Fruit fly (Drosophila melanogaster): ENCODE results near the gene CCT6.

Gene CCT6

DNA sequence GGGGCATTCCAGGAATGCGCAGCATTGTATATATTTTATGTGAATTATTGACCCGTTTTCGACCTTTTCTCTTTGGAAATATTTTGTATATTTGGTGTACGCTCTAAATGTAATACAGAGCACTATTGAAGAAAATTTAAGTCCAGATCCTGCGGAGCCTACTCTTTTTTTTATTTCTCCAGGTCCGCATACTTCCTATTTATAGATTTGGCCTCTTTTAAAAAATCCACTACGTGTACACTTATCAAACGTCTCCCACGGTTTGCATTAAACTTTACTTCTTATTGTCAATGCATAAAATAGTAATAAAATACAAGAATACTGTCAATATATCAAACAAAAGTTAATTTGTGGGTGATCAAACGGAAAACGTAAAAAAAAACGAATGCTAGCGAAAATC, 37.2 kb downstream of the CCT6 start, which contains the start of gene Efhc1.1:
Gene Efhc1.1 (minus strand): TSS at position 101 of the 400 bp plus-strand sequence.
- TF ChIP-seq CG10631 (GFP tag; optimal IDR thresholded peaks at IDR 0.05) (no peak), CG6163 (GFP tag; IDR thresholded peaks at IDR 0.05) (no peak), Sox15 (GFP tag; optimal IDR thresholded peaks at IDR 0.05) (no peak), CG16779 (tag; optimal IDR thresholded peaks at IDR 0.05) (no peak), Eip78C (GFP tag) (no peak), achi (GFP tag; optimal IDR thresholded peaks at IDR 0.05) (no peak), CG6792 (GFP tag; optimal IDR thresholded peaks at IDR 0.05) (no peak), CG31627 (GFP tag; optimal IDR thresholded peaks at IDR 0.05) (no peak), Smox (GFP tag; optimal IDR thresholded peaks at IDR 0.05) (no peak), topi (GFP tag; optimal IDR thresholded peaks at IDR 0.05) (no peak), Blimp-1 (GFP tag; optimal IDR thresholded peaks at IDR 0.05) (no peak), Lpt (GFP tag; optimal IDR thresholded peaks at IDR 0.05) (no peak), Hr38 (GFP tag; optimal IDR thresholded peaks at IDR 0.05) (no peak)

DNA sequence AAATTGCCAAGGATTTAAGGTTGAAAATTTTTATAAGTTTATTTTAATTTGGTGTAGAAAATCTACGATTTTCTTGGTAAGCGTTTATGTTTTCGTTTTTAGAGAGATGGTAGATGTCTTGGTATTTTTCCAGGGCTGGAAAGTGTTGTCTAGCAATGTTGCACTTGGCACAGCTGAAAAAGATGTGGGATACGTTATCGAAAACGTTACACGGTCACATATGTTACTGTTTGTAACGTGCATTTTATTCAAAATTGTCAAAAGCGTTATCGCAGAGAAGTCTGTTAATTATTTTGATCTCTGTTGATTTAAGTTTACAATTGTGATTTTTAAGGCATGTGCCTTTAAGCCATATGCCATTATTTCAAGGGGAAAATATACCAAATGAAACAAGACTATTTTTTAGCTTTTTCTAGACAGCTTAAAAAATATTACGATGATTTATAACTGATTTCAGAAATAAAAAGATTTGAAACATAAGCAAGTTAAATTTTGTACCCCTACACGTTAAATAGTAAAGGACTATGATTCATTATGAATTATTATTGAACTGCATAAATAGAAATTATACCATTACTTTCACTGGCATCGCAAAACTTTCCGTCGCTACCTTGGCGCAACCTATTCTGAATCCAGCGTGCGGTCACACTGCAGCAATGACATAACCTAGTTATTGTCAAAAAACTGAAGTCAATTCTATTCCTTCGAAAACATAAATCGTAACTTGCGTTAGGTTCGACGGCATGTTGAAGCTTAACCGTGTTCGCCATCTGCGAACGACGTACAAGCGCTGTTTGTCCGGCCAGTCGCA, 39.2 kb downstream of the CCT6 start, which contains the start of the genes Paf-AHalpha and mRpS30:
Gene Paf-AHalpha (minus strand): TSS at position 155 of the 811 bp plus-strand sequence.
Gene mRpS30 (plus strand): TSS at position 619 of the 811 bp plus-strand sequence.
- TF ChIP-seq dsx (GFP tag; optimal IDR thresholded peaks at IDR 0.05; ENCODE audit: poor library complexity, severe bottlenecking): no peak
- no peak for TF ChIP-seq CG15336 (GFP tag; IDR thresholded peaks at IDR 0.05)
- TF ChIP-seq CG8119 (GFP tag; IDR thresholded peaks at IDR 0.05): no peak
- TF ChIP-seq CG10631 (GFP tag; optimal IDR thresholded peaks at IDR 0.05): no peak
- TF ChIP-seq lz (GFP tag; optimal IDR thresholded peaks at IDR 0.05): no peak
- no peak for TF ChIP-seq CG11762 (GFP tag; optimal IDR thresholded peaks at IDR 0.05; ENCODE audit: insufficient read depth)
- TF ChIP-seq CG7368 (GFP tag; optimal IDR thresholded peaks at IDR 0.05): no peak
- no peak for TF ChIP-seq Gug (GFP tag; IDR thresholded peaks at IDR 0.05)
- TF ChIP-seq vri (GFP tag; optimal IDR thresholded peaks at IDR 0.05): peak; percentile 94
- TF ChIP-seq CG3032 (tag; optimal IDR thresholded peaks at IDR 0.05): no peak
- peak; percentile 80 for TF ChIP-seq Blimp-1 (GFP tag; optimal IDR thresholded peaks at IDR 0.05)
- no peak for TF ChIP-seq CG6854 (GFP tag; optimal IDR thresholded peaks at IDR 0.05)
- no peak for TF ChIP-seq CG8632 (GFP tag; optimal IDR thresholded peaks at IDR 0.05)
- no peak for TF ChIP-seq fd59A (GFP tag; optimal IDR thresholded peaks at IDR 0.05)
- TF ChIP-seq CG1621 (tag; optimal IDR thresholded peaks at IDR 0.05): no peak
- TF ChIP-seq achi (GFP tag; optimal IDR thresholded peaks at IDR 0.05): peak; percentile 25
- peak; percentile 9 for TF ChIP-seq esn (GFP tag; optimal IDR thresholded peaks at IDR 0.05)
- no peak for TF ChIP-seq OdsH (GFP tag; optimal IDR thresholded peaks at IDR 0.05)
- no peak for TF ChIP-seq CG4318 (GFP tag; optimal IDR thresholded peaks at IDR 0.05)
- no peak for TF ChIP-seq Lpt (GFP tag; optimal IDR thresholded peaks at IDR 0.05)

- TF ChIP-seq Ets96B (tag; optimal IDR thresholded peaks at IDR 0.05) (no peak), CG1621 (tag; optimal IDR thresholded peaks at IDR 0.05) (peak; percentile 11)
These were observed 39.8 kb downstream of the CCT6 start for dm6 chrX:15786242-15786641.

DNA sequence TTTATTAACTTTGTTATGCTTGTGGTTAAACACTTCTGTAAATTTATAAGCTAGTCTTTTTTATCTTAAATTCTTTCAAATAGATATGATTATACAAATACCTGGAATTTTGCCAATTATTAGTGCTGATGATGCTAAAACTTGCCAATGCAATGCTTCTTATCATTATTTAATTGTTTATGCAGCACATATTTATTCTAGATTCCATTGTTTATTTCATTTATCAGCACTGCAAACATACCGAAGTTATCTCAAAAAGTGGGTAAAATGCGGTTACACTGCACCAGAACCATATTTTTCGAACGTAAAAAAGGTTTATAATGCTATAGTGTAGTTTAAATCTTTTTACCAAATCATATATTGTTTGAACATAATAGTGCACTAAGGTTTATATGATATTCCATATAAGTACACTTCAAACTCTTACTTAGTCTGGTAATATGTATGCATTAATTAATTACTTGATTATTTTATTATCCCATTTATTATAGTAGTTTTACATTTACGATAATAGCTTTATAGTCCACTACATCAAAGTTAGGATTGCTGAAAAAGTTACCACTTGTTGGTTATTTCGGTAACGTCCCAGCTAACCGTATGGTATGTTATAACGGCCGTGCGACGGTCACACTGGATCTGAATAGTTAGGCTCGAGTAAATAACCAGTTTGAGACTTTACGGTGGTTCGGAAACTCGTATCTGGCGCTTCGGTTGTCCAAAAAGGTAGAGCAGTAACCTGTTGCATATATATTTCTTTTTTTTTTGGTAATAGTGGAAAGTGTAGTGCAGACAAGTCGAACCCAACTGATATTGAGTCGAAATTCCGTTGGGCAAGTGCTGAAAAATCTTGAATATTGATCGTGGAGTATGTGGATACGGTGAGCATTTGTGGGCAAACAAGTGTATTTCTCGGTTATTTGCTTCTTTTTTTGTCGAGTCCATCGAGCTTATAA, 42.1 kb downstream of the CCT6 start, which contains the start of gene Rhp:
Gene Rhp (plus strand): TSS at position 663 of the 953 bp plus-strand sequence.
- TF ChIP-seq topi (GFP tag; optimal IDR thresholded peaks at IDR 0.05): peak; percentile 46
- no peak for TF ChIP-seq Hr38 (GFP tag; optimal IDR thresholded peaks at IDR 0.05)
- TF ChIP-seq CG6808 (GFP tag; optimal IDR thresholded peaks at IDR 0.05): peak; percentile 79
- TF ChIP-seq eg (GFP tag; IDR thresholded peaks at IDR 0.05): peak; percentile 47; the same call in 1 of the 3 replicates
- TF ChIP-seq Gug (GFP tag; IDR thresholded peaks at IDR 0.05): no peak
- TF ChIP-seq esn (GFP tag; optimal IDR thresholded peaks at IDR 0.05): peak; percentile 54
- TF ChIP-seq CG11294 (GFP tag; IDR thresholded peaks at IDR 0.05): no peak
- peak; percentile 74 for TF ChIP-seq CG7368 (GFP tag; optimal IDR thresholded peaks at IDR 0.05)
- peak; percentile 40 for TF ChIP-seq Eip75B (GFP tag; optimal IDR thresholded peaks at IDR 0.05)
- no peak for TF ChIP-seq Hr4 (GFP tag; optimal IDR thresholded peaks at IDR 0.05)
- TF ChIP-seq CG9139 (GFP tag; optimal IDR thresholded peaks at IDR 0.05): peak; percentile 69
- no peak for TF ChIP-seq Sox15 (GFP tag; optimal IDR thresholded peaks at IDR 0.05)
- TF ChIP-seq svp (GFP tag): no peak
- TF ChIP-seq vri (GFP tag; optimal IDR thresholded peaks at IDR 0.05): peak; percentile 40
- no peak for TF ChIP-seq spab (GFP tag; optimal IDR thresholded peaks at IDR 0.05)
- no peak for TF ChIP-seq CG11902 (GFP tag; optimal IDR thresholded peaks at IDR 0.05)
- peak; percentile 72 for TF ChIP-seq CG10631 (GFP tag; optimal IDR thresholded peaks at IDR 0.05)
- TF ChIP-seq fd85E (GFP tag; optimal IDR thresholded peaks at IDR 0.05): peak; percentile 34
- no peak for TF ChIP-seq Lpt (GFP tag; optimal IDR thresholded peaks at IDR 0.05)
- TF ChIP-seq CG6276 (GFP tag; optimal IDR thresholded peaks at IDR 0.05): no peak
- TF ChIP-seq cyc (GFP tag; optimal IDR thresholded peaks at IDR 0.05): peak; percentile 8
